Fruit fly (Drosophila melanogaster) whole organism, embryonic: ENCODE measurements around the gene DPCoAC.

Experiments
- B-H2 ChIP-seq: fragments of 200-800 bp; sonication (Bioruptor generic); optimal IDR thresholded peaks from 2 replicates; lab custom pipeline; 2018; ENCODE audit warnings: missing biosample characterization, mild to moderate bottlenecking, missing genetic modification characterization
- CG11093 ChIP-seq: fragments of 200-800 bp; sonication (Bioruptor generic); IDR thresholded peaks from 3 replicates; pipeline ENCODE4 v1.3.6; 2022; ENCODE audit warnings: missing biosample characterization, missing genetic modification characterization
- CG11504 ChIP-seq: fragments of 200-800 bp; sonication (Bioruptor generic); optimal IDR thresholded peaks from 3 replicates; lab custom pipeline; 2019; ENCODE audit warnings: missing biosample characterization, mild to moderate bottlenecking, missing genetic modification characterization, moderate library complexity
- CG11696 ChIP-seq: fragments of 200-800 bp; sonication (Bioruptor generic); IDR thresholded peaks from 2 replicates; pipeline ENCODE4 v1.3.6; 2022; ENCODE audit warnings: missing biosample characterization, missing genetic modification characterization
- CG12659 ChIP-seq: fragments of 200-800 bp; sonication (Bioruptor generic); optimal IDR thresholded peaks from 3 replicates; lab custom pipeline; 2017; ENCODE audit warnings: mild to moderate bottlenecking, missing biosample characterization, missing genetic modification reagents, missing genetic modification characterization
- CG12769 ChIP-seq: fragments of 200-800 bp; sonication (Bioruptor generic); optimal IDR thresholded peaks from 2 replicates; lab custom pipeline; 2019; ENCODE audit warnings: missing biosample characterization, mild to moderate bottlenecking, missing genetic modification characterization, moderate library complexity
- CG14014 ChIP-seq: fragments of 200-800 bp; sonication (Bioruptor generic); IDR thresholded peaks from 2 replicates; pipeline ENCODE4 v1.3.6; 2022; ENCODE audit warnings: missing biosample characterization, missing genetic modification characterization
- CG14050 ChIP-seq: fragments of 200-800 bp; sonication (Bioruptor generic); IDR thresholded peaks from 3 replicates; pipeline ENCODE4 v1.3.6; 2022; ENCODE audit warnings: missing biosample characterization, missing genetic modification characterization
- CG14965 ChIP-seq: fragments of 200-800 bp; sonication (Bioruptor generic); optimal IDR thresholded peaks from 2 replicates; lab custom pipeline; 2016; ENCODE audit warnings: missing biosample characterization, missing genetic modification characterization, borderline replicate concordance
- CG15696 ChIP-seq: fragments of 200-800 bp; sonication (Bioruptor generic); optimal IDR thresholded peaks from 2 replicates; lab custom pipeline; 2019; ENCODE audit warnings: missing biosample characterization, mild to moderate bottlenecking, missing genetic modification characterization, moderate library complexity
- CG1647 ChIP-seq: fragments of 200-800 bp; sonication (Bioruptor generic); optimal IDR thresholded peaks from 3 replicates; lab custom pipeline; 2016; ENCODE audit warnings: missing biosample characterization, missing genetic modification characterization
- CG34224 ChIP-seq: fragments of 200-800 bp; sonication (Bioruptor generic); IDR thresholded peaks from 3 replicates; pipeline ENCODE4 v1.3.6; 2022; ENCODE audit warnings: missing biosample characterization, missing genetic modification characterization; ENCODE audit not compliant: partially characterized antibody
- CG3838 ChIP-seq: fragments of 200-800 bp; sonication (Bioruptor generic); optimal IDR thresholded peaks from 3 replicates; lab custom pipeline; 2016; ENCODE audit warnings: missing biosample characterization, missing genetic modification characterization
- CG4424 ChIP-seq: fragments of 200-800 bp; sonication (Bioruptor generic); optimal IDR thresholded peaks from 3 replicates; lab custom pipeline; 2016; ENCODE audit warnings: missing biosample characterization, missing genetic modification characterization
- CG4617 ChIP-seq: fragments of 200-800 bp; sonication (Bioruptor generic); optimal IDR thresholded peaks from 3 replicates; lab custom pipeline; 2016; ENCODE audit warnings: missing biosample characterization, missing genetic modification characterization, borderline replicate concordance
- CG5953 ChIP-seq: fragments of 200-800 bp; sonication (Bioruptor generic); IDR thresholded peaks from 2 replicates; pipeline ENCODE4 v1.3.6; 2022; ENCODE audit warnings: missing biosample characterization, missing genetic modification characterization
- CG6689 ChIP-seq: fragments of 200-800 bp; sonication (Bioruptor generic); IDR thresholded peaks from 2 replicates; pipeline ENCODE4 v1.3.6; 2022; ENCODE audit warnings: missing biosample characterization, missing genetic modification characterization
- CG6813 ChIP-seq: fragments of 200-800 bp; sonication (Bioruptor generic); optimal IDR thresholded peaks from 2 replicates; lab custom pipeline; 2017; ENCODE audit warnings: missing biosample characterization, missing genetic modification characterization, mild to moderate bottlenecking, moderate library complexity, missing genetic modification reagents
- CG7963 ChIP-seq: fragments of 200-800 bp; sonication (Bioruptor generic); IDR thresholded peaks from 3 replicates; pipeline ENCODE4 v1.3.6; 2022; ENCODE audit warnings: missing biosample characterization, missing genetic modification characterization; ENCODE audit not compliant: partially characterized antibody
- CG8924 ChIP-seq: fragments of 200-800 bp; optimal IDR thresholded peaks from 3 replicates; lab custom pipeline; 2019; ENCODE audit warnings: missing biosample characterization, mild to moderate bottlenecking, missing genetic modification characterization, moderate library complexity
- CG9215 ChIP-seq: fragments of 200-800 bp; sonication (Bioruptor generic); IDR thresholded peaks from 2 replicates; pipeline ENCODE4 v1.3.6; 2022; ENCODE audit warnings: missing biosample characterization, missing genetic modification characterization
- CG9876 ChIP-seq: fragments of 200-800 bp; sonication (Bioruptor generic); optimal IDR thresholded peaks from 2 replicates; lab custom pipeline; 2016; ENCODE audit warnings: missing biosample characterization, missing genetic modification characterization
- Dp ChIP-seq: fragments of 200-800 bp; sonication (Bioruptor generic); optimal IDR thresholded peaks from 2 replicates; lab custom pipeline; 2018; ENCODE audit warnings: missing biosample characterization, mild to moderate bottlenecking, missing genetic modification characterization, moderate library complexity
- Eip74EF ChIP-seq, 2 experiments: fragments of 200-800 bp in 1 of 2; fragments of >200 bp in 1 of 2; sonication (Bioruptor generic) in 1 of 2; optimal IDR thresholded peaks; 2 replicates each; lab custom pipeline; 2017 to 2019; ENCODE audit warnings: missing biosample characterization in 2 of 2, missing genetic modification characterization in 2 of 2, mild to moderate bottlenecking in 1 of 2, moderate library complexity in 1 of 2
- Hmr ChIP-seq: fragments of 200-800 bp; sonication (Bioruptor generic); optimal IDR thresholded peaks from 3 replicates; lab custom pipeline; 2017; ENCODE audit warnings: mild to moderate bottlenecking, missing biosample characterization, missing genetic modification reagents, missing genetic modification characterization
- Myb ChIP-seq: fragments of 200-800 bp; sonication (Bioruptor generic); optimal IDR thresholded peaks from 2 replicates; lab custom pipeline; 2016; ENCODE audit warnings: missing biosample characterization, missing genetic modification characterization
- Nf-YB ChIP-seq: fragments of 200-800 bp; sonication (Bioruptor generic); optimal IDR thresholded peaks from 3 replicates; lab custom pipeline; 2019; ENCODE audit warnings: missing biosample characterization, mild to moderate bottlenecking, missing genetic modification characterization, moderate library complexity
- Side ChIP-seq: fragments of 200-800 bp; sonication (Bioruptor generic); optimal IDR thresholded peaks from 2 replicates; lab custom pipeline; 2016; ENCODE audit warnings: missing biosample characterization, missing genetic modification characterization
- Sin3A ChIP-seq: fragments of >200 bp; optimal IDR thresholded peaks from 2 replicates; lab custom pipeline; 2018
- Spps ChIP-seq: fragments of 200-800 bp; sonication (Bioruptor generic); optimal IDR thresholded peaks from 2 replicates; lab custom pipeline; 2018; ENCODE audit warnings: missing biosample characterization, mild to moderate bottlenecking, missing genetic modification characterization
- Xrp1 ChIP-seq: fragments of 200-800 bp; sonication (Bioruptor generic); IDR thresholded peaks from 2 replicates; pipeline ENCODE4 v1.3.6; 2022; ENCODE audit warnings: missing biosample characterization, missing genetic modification characterization
- caup ChIP-seq: fragments of 200-800 bp; sonication (Bioruptor generic); optimal IDR thresholded peaks from 3 replicates; lab custom pipeline; 2017; ENCODE audit warnings: missing biosample characterization, mild to moderate bottlenecking, missing genetic modification characterization, moderate library complexity; ENCODE audit not compliant: severe bottlenecking
- ci ChIP-seq: fragments of 200-800 bp; sonication (Bioruptor generic); IDR thresholded peaks from 3 replicates; pipeline ENCODE4 v1.3.6; 2022; ENCODE audit warnings: missing biosample characterization, missing genetic modification characterization
- crol ChIP-seq: fragments of 200-800 bp; sonication (Bioruptor generic); IDR thresholded peaks from 2 replicates; pipeline ENCODE4 v1.3.6; 2022; ENCODE audit warnings: missing biosample characterization, missing genetic modification characterization
- dan ChIP-seq: fragments of 200-800 bp; sonication (Bioruptor generic); IDR thresholded peaks from 2 replicates; pipeline ENCODE4 v1.3.6; 2022; ENCODE audit warnings: missing biosample characterization, missing genetic modification characterization
- dysf ChIP-seq: fragments of 200-800 bp; sonication (Bioruptor generic); IDR thresholded peaks from 3 replicates; pipeline ENCODE4 v1.3.6; 2022; ENCODE audit warnings: missing biosample characterization, missing genetic modification characterization
- exex ChIP-seq: fragments of 200-800 bp; sonication (Bioruptor generic); optimal IDR thresholded peaks from 4 replicates; lab custom pipeline; 2018; ENCODE audit warnings: missing biosample characterization, mild to moderate bottlenecking, missing genetic modification characterization, moderate library complexity
- grn ChIP-seq: fragments of 200-800 bp; sonication (Bioruptor generic); optimal IDR thresholded peaks from 3 replicates; lab custom pipeline; 2017; ENCODE audit warnings: missing biosample characterization, missing genetic modification characterization
- hbn ChIP-seq: fragments of 200-800 bp; sonication (Bioruptor generic); IDR thresholded peaks from 2 replicates; pipeline ENCODE4 v1.3.6; 2022; ENCODE audit warnings: missing biosample characterization, missing genetic modification characterization; ENCODE audit not compliant: partially characterized antibody
- ind ChIP-seq: fragments of 200-800 bp; sonication (Bioruptor generic); optimal IDR thresholded peaks from 3 replicates; lab custom pipeline; 2016; ENCODE audit warnings: missing biosample characterization, missing genetic modification characterization
- mam ChIP-seq: fragments of 200-800 bp; sonication (Bioruptor generic); optimal IDR thresholded peaks from 3 replicates; lab custom pipeline; 2016; ENCODE audit warnings: missing biosample characterization, missing genetic modification characterization
- nmo ChIP-seq: fragments of 200-800 bp; sonication (Bioruptor generic); optimal IDR thresholded peaks from 2 replicates; lab custom pipeline; 2018; ENCODE audit warnings: missing biosample characterization, mild to moderate bottlenecking, missing genetic modification characterization, moderate library complexity
- pan ChIP-seq, 4 experiments: fragments of >200 bp in 3 of 4; fragments of 200-800 bp in 1 of 4; sonication (Bioruptor generic) in 1 of 4; optimal IDR thresholded peaks in 3 of 4; IDR thresholded peaks in 1 of 4; 2 replicates each; pipeline versions ENCODE4 v1.3.6 to Lab custom; 2017 to 2022; ENCODE audit warnings: missing biosample characterization in 2 of 4, missing genetic modification characterization in 2 of 4, mixed read lengths in 1 of 4
- prd ChIP-seq, 3 experiments: fragments of >200 bp in 2 of 3; fragments of 200-800 bp in 1 of 3; sonication (Bioruptor generic) in 1 of 3; optimal IDR thresholded peaks in 2 of 3; IDR thresholded peaks in 1 of 3; 2 replicates in 2 of 3; 3 replicates in 1 of 3; pipeline versions ENCODE4 v1.3.6 to Lab custom; 2017 to 2022; ENCODE audit warnings: missing biosample characterization in 1 of 3, missing genetic modification characterization in 1 of 3
- salm ChIP-seq: fragments of 200-800 bp; sonication (Bioruptor generic); optimal IDR thresholded peaks from 2 replicates; lab custom pipeline; 2018; ENCODE audit warnings: missing biosample characterization, mild to moderate bottlenecking, missing genetic modification characterization
- scrt ChIP-seq: fragments of 200-800 bp; sonication (Bioruptor generic); optimal IDR thresholded peaks from 2 replicates; lab custom pipeline; 2018; ENCODE audit warnings: missing biosample characterization, mild to moderate bottlenecking, missing genetic modification characterization, moderate library complexity
- ssp ChIP-seq: fragments of 200-800 bp; sonication (Bioruptor generic); IDR thresholded peaks from 2 replicates; pipeline ENCODE4 v1.3.6; 2022; ENCODE audit warnings: missing biosample characterization, missing genetic modification characterization
- sug ChIP-seq: fragments of 200-800 bp; optimal IDR thresholded peaks from 2 replicates; lab custom pipeline; 2019; ENCODE audit warnings: missing biosample characterization, mild to moderate bottlenecking, missing genetic modification characterization, moderate library complexity
- twi ChIP-seq: fragments of 200-800 bp; optimal IDR thresholded peaks from 2 replicates; lab custom pipeline; 2019; ENCODE audit warnings: missing biosample characterization, mild to moderate bottlenecking, missing genetic modification characterization, moderate library complexity

The DPCoAC gene

dm6 chr3R:20555023-20555422, 2.4 kb downstream of the DPCoAC start (continued):
- peak; percentile 38; the same call in 1 of the 3 replicates for TF ChIP-seq CG11093 (GFP tag; lab: Robert Waterston, UW)
- no peak for TF ChIP-seq hbn (GFP tag; lab: Robert Waterston, UW)
- TF ChIP-seq mam (GFP tag; lab: Kevin White, UChicago): peak; percentile 61
- TF ChIP-seq CG11504 (tag; lab: Kevin White, UChicago): peak; percentile 83
- TF ChIP-seq caup (GFP tag; lab: Kevin White, UChicago): peak; percentile 37
- no peak for TF ChIP-seq CG9876 (GFP tag; lab: Kevin White, UChicago)
- TF ChIP-seq dysf (GFP tag; lab: Robert Waterston, UW): peak; percentile 73
- TF ChIP-seq sug (tag; lab: Kevin White, UChicago): peak; percentile 85
- no peak for TF ChIP-seq CG15696
- no peak for TF ChIP-seq prd (optimal IDR thresholded peaks at IDR 0.05; lab: Kevin White, UChicago)
- TF ChIP-seq prd (GFP tag; IDR thresholded peaks at IDR 0.05; lab: Robert Waterston, UW): peak; percentile 64; the same call in 2 of the 3 replicates
- no peak for TF ChIP-seq CG3838 (GFP tag; lab: Kevin White, UChicago)
- TF ChIP-seq CG34224: no peak
- no peak for TF ChIP-seq ci
- peak; percentile 48 for TF ChIP-seq CG6689 (GFP tag; lab: Robert Waterston, UW)
- peak; percentile 6 for TF ChIP-seq ind
- peak; percentile 64 for TF ChIP-seq nmo (GFP tag; lab: Kevin White, UChicago)
- peak; percentile 70 for TF ChIP-seq scrt (GFP tag; lab: Kevin White, UChicago)
- peak; percentile 47 for TF ChIP-seq CG4424 (GFP tag; lab: Kevin White, UChicago)
- no peak for TF ChIP-seq B-H2
- peak; percentile 74 for TF ChIP-seq CG8924
- no peak for TF ChIP-seq Sin3A (lab: Kevin White, UChicago)
- no peak for TF ChIP-seq CG14965 (GFP tag; lab: Kevin White, UChicago)
- TF ChIP-seq crol (GFP tag; lab: Robert Waterston, UW): no peak
- TF ChIP-seq grn (GFP tag; lab: Kevin White, UChicago): peak; percentile 41
- TF ChIP-seq twi: no peak
- TF ChIP-seq Xrp1 (GFP tag; lab: Robert Waterston, UW): peak; percentile 60
- TF ChIP-seq exex (tag; lab: Kevin White, UChicago): peak; percentile 85
- peak; percentile 23 for TF ChIP-seq CG6813 (GFP tag; lab: Kevin White, UChicago)
- TF ChIP-seq pan (optimal IDR thresholded peaks at IDR 0.05; lab: Kevin White, UChicago): no peak
- TF ChIP-seq pan (GFP tag; optimal IDR thresholded peaks at IDR 0.05 in 1 of 2, IDR thresholded peaks at IDR 0.05 in 1 of 2): peak in 1 of 2 experiments; percentile 76
- TF ChIP-seq CG11696 (GFP tag; lab: Robert Waterston, UW): peak; percentile 95
- no peak for TF ChIP-seq CG4617 (GFP tag; lab: Kevin White, UChicago)
- no peak for TF ChIP-seq CG5953 (GFP tag; lab: Robert Waterston, UW)
- TF ChIP-seq salm: no peak
- TF ChIP-seq Nf-YB (GFP tag; lab: Kevin White, UChicago): no peak
- no peak for TF ChIP-seq Dp
- TF ChIP-seq Myb: peak; percentile 7
- TF ChIP-seq Spps (tag; lab: Kevin White, UChicago): no peak
- TF ChIP-seq ssp (GFP tag; lab: Robert Waterston, UW): peak; percentile 40; the same call in 1 of the 2 replicates
- peak; percentile 49 for TF ChIP-seq Side (GFP tag; lab: Kevin White, UChicago)
- peak; percentile 58; the same call in 2 of the 3 replicates for TF ChIP-seq CG14050 (GFP tag; lab: Robert Waterston, UW)
- peak; percentile 59 for TF ChIP-seq CG14014
- TF ChIP-seq CG12659: peak; percentile 6
- TF ChIP-seq Eip74EF (GFP tag; optimal IDR thresholded peaks at IDR 0.05; lab: Kevin White, UChicago): peak in 1 of 2 experiments; percentile 56
- TF ChIP-seq CG9215: peak; percentile 40; the same call in 1 of the 2 replicates
- peak; percentile 30 for TF ChIP-seq CG1647 (GFP tag; lab: Kevin White, UChicago)
- peak; percentile 65 for TF ChIP-seq Hmr (GFP tag; lab: Kevin White, UChicago)
- no peak for TF ChIP-seq CG12769 (tag; lab: Kevin White, UChicago)
- TF ChIP-seq dan (GFP tag; lab: Robert Waterston, UW): no peak
- no peak for TF ChIP-seq CG7963 (GFP tag; lab: Robert Waterston, UW)
